Worm (Caenorhabditis elegans): Measurements from ENCODE around the gene Y97E10AL.1.
A peak's percentile ranks its signal among the peaks of the same experiment; 100 is the strongest.

Gene Y97E10AL.1

DNA sequence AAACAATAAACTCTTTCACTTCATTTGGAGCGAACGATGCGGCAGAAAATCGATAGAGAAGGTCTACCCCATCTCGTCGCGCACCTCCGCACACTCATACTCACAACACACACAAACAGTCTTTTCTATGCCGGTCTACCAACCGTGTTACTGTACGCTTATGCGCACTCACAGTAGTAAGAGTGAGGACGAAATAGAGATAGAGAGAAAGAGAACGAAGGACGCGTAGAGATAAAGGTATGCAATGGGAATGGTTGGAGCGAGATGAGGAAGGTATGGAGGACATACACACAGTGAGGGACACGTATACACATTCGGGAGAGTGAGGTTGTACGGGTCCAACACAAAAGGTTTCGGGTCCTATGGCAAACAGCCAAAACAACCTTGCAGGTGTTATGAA lies 7.2 kb upstream of the Y97E10AL.1 start (continued):
- TF ChIP-seq jun-1 (tag; optimal IDR thresholded peaks at IDR 0.05) (no peak), egl-27 (tag; optimal IDR thresholded peaks at IDR 0.05) (no peak), nfya-1 (tag; optimal IDR thresholded peaks at IDR 0.05; ENCODE audit: insufficient read depth) (peak; percentile 32), ama-1 (optimal IDR thresholded peaks at IDR 0.05) (no peak), pha-4 (tag; optimal IDR thresholded peaks at IDR 0.05) (peak; percentile 73), tbx-2 (tag; optimal IDR thresholded peaks at IDR 0.05) (no peak), lsy-12 (tag; optimal IDR thresholded peaks at IDR 0.05) (no peak), mml-1 (tag; optimal IDR thresholded peaks at IDR 0.05) (no peak), elt-2 (tag; optimal IDR thresholded peaks at IDR 0.05) (peak; percentile 31), pqm-1 (tag; optimal IDR thresholded peaks at IDR 0.05) (peak; percentile 12), nhr-76 (tag; optimal IDR thresholded peaks at IDR 0.05) (no peak), fos-1 (tag; optimal IDR thresholded peaks at IDR 0.05) (no peak), sea-2 (GFP tag; optimal IDR thresholded peaks at IDR 0.05) (no peak), nhr-23 (tag; optimal IDR thresholded peaks at IDR 0.05) (peak; percentile 55), ceh-16 (tag; optimal IDR thresholded peaks at IDR 0.05) (no peak), snpc-4 (tag; optimal IDR thresholded peaks at IDR 0.05) (no peak), nhr-77 (tag; optimal IDR thresholded peaks at IDR 0.05) (no peak), egl-5 (tag; optimal IDR thresholded peaks at IDR 0.05) (no peak), elt-1 (tag; optimal IDR thresholded peaks at IDR 0.05) (no peak), ztf-11 (tag; optimal IDR thresholded peaks at IDR 0.05) (no peak), lin-39 (tag; optimal IDR thresholded peaks at IDR 0.05) (peak; percentile 1), fkh-10 (GFP tag; optimal IDR thresholded peaks at IDR 0.05) (no peak), unc-39 (tag; optimal IDR thresholded peaks at IDR 0.05) (no peak), nhr-11 (tag; optimal IDR thresholded peaks at IDR 0.05) (no peak)

DNA sequence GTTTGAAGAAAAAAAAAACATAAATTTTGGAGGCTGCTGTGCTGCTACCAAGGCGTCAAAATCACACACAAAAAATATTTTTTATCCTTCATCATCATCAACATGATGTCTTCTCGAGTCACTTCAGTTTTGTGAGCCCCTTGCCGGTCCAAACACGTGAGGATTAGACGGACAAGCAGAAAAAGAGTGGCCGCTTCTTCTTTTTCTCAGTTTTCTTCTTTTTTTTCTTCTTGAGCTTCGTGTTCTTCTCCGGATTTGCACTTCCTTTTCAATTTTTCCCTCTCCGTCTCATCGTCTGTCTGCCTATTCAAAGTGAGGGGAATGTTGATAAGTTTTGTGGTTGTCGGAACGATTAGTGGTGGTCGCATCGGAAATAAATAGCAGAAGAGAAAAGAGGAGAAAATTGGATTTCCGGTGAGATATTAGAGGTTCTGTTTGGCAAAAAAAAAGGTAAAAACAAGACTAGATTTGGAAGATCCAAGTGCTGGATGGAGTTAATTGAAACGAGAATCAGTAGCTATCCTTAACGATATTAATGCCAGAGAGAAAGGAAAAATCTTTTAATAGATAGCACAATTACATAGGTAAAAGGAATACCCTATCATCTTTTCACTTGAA lies 5.5 kb upstream of the Y97E10AL.1 start:
- TF ChIP-seq elt-3 (tag; optimal IDR thresholded peaks at IDR 0.05) (no peak), jun-1 (tag; optimal IDR thresholded peaks at IDR 0.05) (no peak), nhr-23 (tag; optimal IDR thresholded peaks at IDR 0.05) (no peak), elt-1 (tag; optimal IDR thresholded peaks at IDR 0.05) (peak; percentile 43), lsy-12 (tag; optimal IDR thresholded peaks at IDR 0.05) (no peak), nfya-1 (tag; optimal IDR thresholded peaks at IDR 0.05; ENCODE audit: insufficient read depth) (peak; percentile 56), aly-2 (tag; optimal IDR thresholded peaks at IDR 0.05) (no peak), lin-15B (tag; optimal IDR thresholded peaks at IDR 0.05) (peak; percentile 30), egl-5 (tag; optimal IDR thresholded peaks at IDR 0.05) (no peak), fos-1 (tag; optimal IDR thresholded peaks at IDR 0.05) (no peak), nhr-28 (tag; optimal IDR thresholded peaks at IDR 0.05) (no peak), nhr-237 (tag; optimal IDR thresholded peaks at IDR 0.05) (no peak), lin-39 (tag; optimal IDR thresholded peaks at IDR 0.05) (peak; percentile 77), fkh-2 (tag; optimal IDR thresholded peaks at IDR 0.05) (no peak), sea-2 (GFP tag; optimal IDR thresholded peaks at IDR 0.05) (no peak), ceh-16 (tag; optimal IDR thresholded peaks at IDR 0.05) (no peak), nhr-11 (tag; optimal IDR thresholded peaks at IDR 0.05) (no peak), R02D3.7 (tag; optimal IDR thresholded peaks at IDR 0.05) (no peak), ceh-9 (tag; optimal IDR thresholded peaks at IDR 0.05) (no peak), ZK546.5 (tag; optimal IDR thresholded peaks at IDR 0.05) (no peak), pqm-1 (tag; optimal IDR thresholded peaks at IDR 0.05) (no peak), nhr-76 (tag; optimal IDR thresholded peaks at IDR 0.05) (no peak), nhr-43 (tag; optimal IDR thresholded peaks at IDR 0.05; ENCODE audit: poor library complexity, severe bottlenecking) (no peak), ztf-4 (tag; optimal IDR thresholded peaks at IDR 0.05) (no peak), mdl-1 (tag; optimal IDR thresholded peaks at IDR 0.05) (no peak), ama-1 (optimal IDR thresholded peaks at IDR 0.05) (no peak), unc-39 (tag; optimal IDR thresholded peaks at IDR 0.05) (no peak), elt-2 (tag; optimal IDR thresholded peaks at IDR 0.05) (no peak), ceh-82 (tag; optimal IDR thresholded peaks at IDR 0.05) (no peak), daf-12 (tag; optimal IDR thresholded peaks at IDR 0.05) (no peak), skn-1 (tag; optimal IDR thresholded peaks at IDR 0.05) (no peak), egl-27 (tag; optimal IDR thresholded peaks at IDR 0.05) (no peak), pha-4 (tag; optimal IDR thresholded peaks at IDR 0.05) (no peak), snpc-4 (tag; optimal IDR thresholded peaks at IDR 0.05) (peak; percentile 43), ceh-28 (tag; optimal IDR thresholded peaks at IDR 0.05) (no peak), nhr-67 (tag; optimal IDR thresholded peaks at IDR 0.05) (no peak), eor-1 (tag; optimal IDR thresholded peaks at IDR 0.05) (no peak), ztf-11 (tag; optimal IDR thresholded peaks at IDR 0.05) (no peak), nhr-12 (tag; optimal IDR thresholded peaks at IDR 0.05) (no peak), fkh-10 (GFP tag; optimal IDR thresholded peaks at IDR 0.05) (peak; percentile 34)

All from whole organism, L3 larva.